Worm (Caenorhabditis elegans) whole organism, L4 larva: ENCODE data around the gene C34C12.8.

Source experiments
- F10B5.3 ChIP-seq: sonication (generic microtip); optimal IDR thresholded peaks from 2 replicates; lab custom pipeline; 2016; ENCODE audit warnings: mild to moderate bottlenecking, missing genetic modification characterization, missing compliant biosample characterization
- F37D6.2 ChIP-seq: sonication (generic microtip); optimal IDR thresholded peaks from 2 replicates; lab custom pipeline; 2016; ENCODE audit warnings: mild to moderate bottlenecking, missing genetic modification characterization, missing compliant biosample characterization
- Y5F2A.4 ChIP-seq: fragments of 200-800 bp; sonication (Bioruptor generic); optimal IDR thresholded peaks from 2 replicates; lab custom pipeline; 2018; ENCODE audit warnings: mild to moderate bottlenecking, missing genetic modification characterization, missing compliant biosample characterization
- aha-1 ChIP-seq: fragments of 150-350 bp; peaks from one replicate; lab custom pipeline; 2014; ENCODE audit warnings: missing biosample characterization, missing genetic modification characterization
- ama-1 ChIP-seq: fragments of 150-350 bp; optimal IDR thresholded peaks from 2 replicates; lab custom pipeline; 2014; ENCODE audit warnings: inconsistent platforms, mixed read lengths
- ceh-44 ChIP-seq: fragments of 200-800 bp; sonication (Bioruptor generic); IDR thresholded peaks from 2 replicates; pipeline ENCODE4 v1.3.6; 2022; ENCODE audit warnings: missing genetic modification reagents, missing genetic modification characterization, missing compliant biosample characterization
- daf-16 ChIP-seq, 3 experiments: sonication (generic microtip); optimal IDR thresholded peaks; 2 replicates each; lab custom pipeline; 2016 to 2017; ENCODE audit warnings: missing genetic modification characterization in 3 of 3, missing genetic modification reagents in 3 of 3, mild to moderate bottlenecking in 2 of 3, missing compliant biosample characterization in 2 of 3, missing biosample characterization in 1 of 3, moderate library complexity in 1 of 3
- dmd-6 ChIP-seq: fragments of 200-800 bp; sonication (Bioruptor generic); IDR thresholded peaks from 2 replicates; pipeline ENCODE4 v1.3.6; 2022; ENCODE audit warnings: missing genetic modification reagents, missing genetic modification characterization, missing compliant biosample characterization
- dmd-8 ChIP-seq: fragments of 200-800 bp; sonication (Bioruptor generic); IDR thresholded peaks from 2 replicates; pipeline ENCODE4 v1.3.6; 2022; ENCODE audit warnings: missing genetic modification characterization, missing compliant biosample characterization
- duxl-1 ChIP-seq: sonication (generic microtip); optimal IDR thresholded peaks from 2 replicates; lab custom pipeline; 2016; ENCODE audit warnings: mild to moderate bottlenecking, missing genetic modification characterization, moderate library complexity, missing compliant biosample characterization; ENCODE audit not compliant: poor library complexity
- dve-1 ChIP-seq: sonication (generic microtip); optimal IDR thresholded peaks from 2 replicates; lab custom pipeline; 2017; ENCODE audit warnings: antibody characterized with exemption, mild to moderate bottlenecking, missing genetic modification characterization, missing compliant biosample characterization; ENCODE audit not compliant: insufficient read depth
- fos-1 ChIP-seq: fragments of 150-350 bp; optimal IDR thresholded peaks from 2 replicates; lab custom pipeline; 2014; ENCODE audit warnings: missing biosample characterization, missing genetic modification characterization
- hlh-11 ChIP-seq: fragments of 200-800 bp; sonication (Bioruptor generic); optimal IDR thresholded peaks from 2 replicates; lab custom pipeline; 2018; ENCODE audit warnings: mild to moderate bottlenecking, missing genetic modification characterization, missing compliant biosample characterization
- hmg-1.1 ChIP-seq: fragments of 200-800 bp; sonication (Bioruptor generic); IDR thresholded peaks from 2 replicates; pipeline ENCODE4 v1.3.6; 2022; ENCODE audit warnings: missing genetic modification reagents, missing genetic modification characterization, missing compliant biosample characterization
- jun-1 ChIP-seq: fragments of 150-350 bp; optimal IDR thresholded peaks from 2 replicates; lab custom pipeline; 2014; ENCODE audit warnings: missing biosample characterization, missing genetic modification reagents, missing genetic modification characterization
- lim-7 ChIP-seq: fragments of 200-800 bp; sonication (Bioruptor generic); IDR thresholded peaks from 2 replicates; pipeline ENCODE4 v1.3.6; 2022; ENCODE audit warnings: missing genetic modification characterization, missing compliant biosample characterization
- lin-15B ChIP-seq: fragments of 150-350 bp; sonication (generic microtip); optimal IDR thresholded peaks from 3 replicates; lab custom pipeline; 2014; ENCODE audit warnings: missing biosample characterization, missing genetic modification characterization
- lin-29 ChIP-seq: fragments of 200-800 bp; sonication (Bioruptor generic); IDR thresholded peaks from 2 replicates; pipeline ENCODE4 v1.3.6; 2022; ENCODE audit warnings: missing genetic modification reagents, missing genetic modification characterization, missing compliant biosample characterization
- lin-39 ChIP-seq: fragments of 150-350 bp; optimal IDR thresholded peaks from 2 replicates; lab custom pipeline; 2014; ENCODE audit warnings: missing biosample characterization, missing genetic modification reagents, missing genetic modification characterization
- lir-3 ChIP-seq: sonication (generic microtip); optimal IDR thresholded peaks from 2 replicates; lab custom pipeline; 2016; ENCODE audit warnings: mild to moderate bottlenecking, missing genetic modification characterization, missing compliant biosample characterization
- madf-5 ChIP-seq, 2 experiments: fragments of 200-800 bp; sonication (Bioruptor generic); IDR thresholded peaks; 2 replicates each; pipeline ENCODE4 v1.3.6; 2022; ENCODE audit warnings: missing compliant biosample characterization in 2 of 2, missing genetic modification characterization in 2 of 2
- madf-9 ChIP-seq: fragments of 200-800 bp; sonication (Bioruptor generic); conservative IDR thresholded peaks from 2 replicates; pipeline ENCODE4 v1.3.6; 2022; ENCODE audit warnings: missing genetic modification reagents, missing genetic modification characterization, missing compliant biosample characterization
- mep-1 ChIP-seq: fragments of 150-350 bp; sonication (generic microtip); optimal IDR thresholded peaks from 3 replicates; lab custom pipeline; 2014; ENCODE audit warnings: missing biosample characterization, missing genetic modification characterization
- mes-2 ChIP-seq: sonication (generic microtip); optimal IDR thresholded peaks from 2 replicates; lab custom pipeline; 2016; ENCODE audit warnings: missing genotype, mild to moderate bottlenecking, missing genetic modification characterization, missing compliant biosample characterization; ENCODE audit not compliant: poor library complexity, severe bottlenecking
- mxl-2 ChIP-seq: fragments of 200-800 bp; sonication (Bioruptor generic); conservative IDR thresholded peaks from 2 replicates; pipeline ENCODE4 v1.3.6; 2022; ENCODE audit warnings: missing genetic modification reagents, missing genetic modification characterization, missing compliant biosample characterization
- nhr-25 ChIP-seq: sonication (generic microtip); optimal IDR thresholded peaks from 2 replicates; lab custom pipeline; 2017; ENCODE audit warnings: missing genetic modification characterization, mild to moderate bottlenecking, missing compliant biosample characterization, antibody characterized with exemption, moderate library complexity, borderline replicate concordance; ENCODE audit not compliant: insufficient read depth
- nhr-28 ChIP-seq: fragments of 150-350 bp; optimal IDR thresholded peaks from 2 replicates; lab custom pipeline; 2014; ENCODE audit warnings: missing biosample characterization, missing genetic modification characterization
- nhr-41 ChIP-seq: fragments of 200-800 bp; sonication (Bioruptor generic); IDR thresholded peaks from 2 replicates; pipeline ENCODE4 v1.3.6; 2022; ENCODE audit warnings: missing genetic modification reagents, missing genetic modification characterization, missing compliant biosample characterization
- nhr-77 ChIP-seq: fragments of 150-350 bp; optimal IDR thresholded peaks from 2 replicates; lab custom pipeline; 2014; ENCODE audit warnings: missing biosample characterization, missing genetic modification characterization
- php-3 ChIP-seq: fragments of 200-800 bp; sonication (Bioruptor generic); IDR thresholded peaks from 2 replicates; pipeline ENCODE4 v1.3.6; 2022; ENCODE audit warnings: missing genetic modification reagents, missing genetic modification characterization, missing compliant biosample characterization
- pqm-1 ChIP-seq: sonication (generic microtip); optimal IDR thresholded peaks from 2 replicates; lab custom pipeline; 2017; ENCODE audit warnings: missing biosample characterization, missing genetic modification characterization
- set-16 ChIP-seq: fragments of 200-800 bp; sonication (Bioruptor generic); IDR thresholded peaks from 2 replicates; pipeline ENCODE4 v1.3.6; 2022; ENCODE audit warnings: missing genetic modification reagents, missing genetic modification characterization, missing compliant biosample characterization
- spr-1 ChIP-seq: sonication (generic microtip); optimal IDR thresholded peaks from 2 replicates; lab custom pipeline; 2016; ENCODE audit warnings: mild to moderate bottlenecking, missing genetic modification characterization, missing compliant biosample characterization
- tag-97 ChIP-seq: fragments of 200-800 bp; sonication (Bioruptor generic); IDR thresholded peaks from 2 replicates; pipeline ENCODE4 v1.3.6; 2022; ENCODE audit warnings: missing genetic modification characterization, missing compliant biosample characterization
- tra-1 ChIP-seq: fragments of 200-800 bp; sonication (Bioruptor generic); IDR thresholded peaks from 2 replicates; pipeline ENCODE4 v1.3.6; 2022; ENCODE audit warnings: missing genetic modification reagents, missing genetic modification characterization, missing compliant biosample characterization
- unc-130 ChIP-seq: sonication (generic microtip); optimal IDR thresholded peaks from 2 replicates; lab custom pipeline; 2016; ENCODE audit warnings: missing genetic modification reagents, missing genetic modification characterization, missing compliant biosample characterization
- unc-39 ChIP-seq: sonication (generic microtip); optimal IDR thresholded peaks from 2 replicates; lab custom pipeline; 2017; ENCODE audit warnings: missing biosample characterization, missing genetic modification characterization
- unc-62 ChIP-seq, 3 experiments: fragments of 150-350 bp in 1 of 3; sonication (generic microtip); optimal IDR thresholded peaks in 2 of 3; peaks in 1 of 3; 1 replicate in 1 of 3; 2 replicates in 2 of 3; lab custom pipeline; 2014 to 2017; ENCODE audit warnings: missing biosample characterization in 3 of 3, missing genetic modification characterization in 3 of 3, missing genetic modification reagents in 3 of 3, missing genotype in 1 of 3
- zag-1 ChIP-seq: fragments of 150-350 bp; optimal IDR thresholded peaks from 2 replicates; lab custom pipeline; 2014; ENCODE audit warnings: missing biosample characterization, missing genetic modification characterization
- zfp-3 ChIP-seq: fragments of 200-800 bp; sonication (Bioruptor generic); conservative IDR thresholded peaks from 2 replicates; pipeline ENCODE4 v1.3.6; 2022; ENCODE audit warnings: missing genetic modification reagents, missing genetic modification characterization, missing compliant biosample characterization
- ztf-11 ChIP-seq: fragments of 150-350 bp; optimal IDR thresholded peaks from 2 replicates; lab custom pipeline; 2014; ENCODE audit warnings: missing biosample characterization, missing genetic modification characterization

C34C12.8 gene

DNA sequence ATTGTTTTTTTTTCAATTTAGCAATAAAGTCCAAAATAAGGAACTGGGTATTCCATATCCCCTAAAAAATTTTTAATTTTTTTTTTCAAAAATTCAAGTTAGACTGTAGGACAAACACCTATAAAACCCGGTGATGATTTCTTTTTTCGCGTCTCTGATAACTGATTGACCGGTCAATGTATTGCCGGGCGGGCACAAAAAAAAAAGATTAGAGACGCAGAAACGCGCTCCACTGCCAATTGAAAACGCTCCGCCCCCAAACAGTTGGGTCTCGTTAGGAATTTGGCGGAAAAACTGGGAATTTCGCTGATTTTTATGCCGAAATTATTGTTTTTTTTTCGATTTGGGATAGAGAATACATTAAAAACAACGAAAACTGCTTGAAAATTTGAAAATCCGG, 8.2 kb downstream of the C34C12.8 start:
- TF ChIP-seq dmd-6 (GFP tag; lab: Robert Waterston, UW) (peak; percentile 20; the same call in 1 of the 2 replicates), hlh-11 (tag; lab: Kevin White, UChicago) (peak; percentile 33), pqm-1 (tag; lab: Kevin White, UChicago) (peak; percentile 30), mep-1 (tag; lab: Kevin White, UChicago) (no peak), nhr-28 (tag; lab: Kevin White, UChicago) (peak; percentile 36), dve-1 (tag; lab: Kevin White, UChicago) (peak; percentile 5), aha-1 (tag; lab: Kevin White, UChicago) (peak; percentile 62), unc-39 (tag; lab: Kevin White, UChicago) (no peak)

DNA sequence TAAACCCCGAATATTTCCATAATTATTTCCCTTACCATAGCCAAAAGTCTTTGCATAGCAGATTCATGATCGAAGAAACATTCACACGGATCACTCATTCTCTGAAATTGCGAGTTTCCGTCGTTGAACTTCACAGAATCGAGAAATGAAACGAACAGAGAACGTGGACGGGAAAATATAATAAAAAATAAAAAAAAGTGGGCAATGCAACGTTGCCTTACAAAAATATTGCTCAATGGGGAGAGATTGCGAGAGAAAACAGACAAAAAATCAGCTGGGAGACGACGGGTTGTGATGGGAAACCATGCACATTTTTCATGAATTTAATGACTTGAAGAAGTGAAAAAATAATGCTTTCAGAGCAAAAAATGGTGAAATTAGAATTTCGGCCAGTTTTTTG, 9.4 kb downstream of the C34C12.8 start, which contains the start of gene smim-14:
TSS of gene smim-14 (minus strand) at position 101 of the 400 bp plus-strand sequence.
- TF ChIP-seq zfp-3 (no peak), mes-2 (tag; lab: Kevin White, UChicago) (peak; percentile 29), daf-16 (GFP tag; optimal IDR thresholded peaks at IDR 0.05; lab: Kevin White, UChicago) (no peak), daf-16 (tag; optimal IDR thresholded peaks at IDR 0.05; lab: Kevin White, UChicago) (peak; percentile 34)
- TF ChIP-seq, all 104 proteins: peak for 2

DNA sequence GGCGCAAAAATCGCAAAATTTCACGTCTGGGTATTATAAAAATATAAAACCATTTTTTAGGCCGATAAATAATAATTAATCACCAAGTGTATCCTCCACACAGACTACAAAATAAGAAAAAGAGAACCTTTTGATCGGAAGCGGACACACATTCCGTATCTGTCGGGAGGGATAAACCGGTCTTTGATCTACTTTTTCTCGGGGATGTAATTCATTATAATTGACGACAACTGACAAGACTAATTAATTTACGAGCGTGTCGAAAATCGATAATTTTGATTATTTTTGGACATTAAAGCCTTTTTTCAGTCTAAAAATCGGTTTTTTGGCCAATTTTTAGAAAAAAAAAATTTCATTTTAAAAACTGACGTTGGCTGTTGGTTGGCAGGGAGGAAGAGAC, 10.2 kb downstream of the C34C12.8 start:
- TF ChIP-seq madf-5 (GFP tag; IDR thresholded peaks at IDR 0.05; lab: Robert Waterston, UW) (no peak), mxl-2 (no peak), php-3 (GFP tag; lab: Robert Waterston, UW) (0 out of 2 replicates have a peak, but pooled peaks have one; percentile 28), tra-1 (GFP tag; lab: Robert Waterston, UW) (0 out of 2 replicates have a peak, but pooled peaks have one; percentile 30), unc-130 (no peak), nhr-28 (tag; lab: Kevin White, UChicago) (peak; percentile 97), unc-62 (GFP tag; optimal IDR thresholded peaks at IDR 0.05 in 1 of 2; lab: Kevin White, UChicago) (peak in 1 of 2 experiments; percentile 79), unc-62 (tag; optimal IDR thresholded peaks at IDR 0.05; lab: Kevin White, UChicago) (no peak), nhr-41 (no peak), ceh-44 (GFP tag; lab: Robert Waterston, UW) (no peak), hlh-11 (tag; lab: Kevin White, UChicago) (peak; percentile 40)

DNA sequence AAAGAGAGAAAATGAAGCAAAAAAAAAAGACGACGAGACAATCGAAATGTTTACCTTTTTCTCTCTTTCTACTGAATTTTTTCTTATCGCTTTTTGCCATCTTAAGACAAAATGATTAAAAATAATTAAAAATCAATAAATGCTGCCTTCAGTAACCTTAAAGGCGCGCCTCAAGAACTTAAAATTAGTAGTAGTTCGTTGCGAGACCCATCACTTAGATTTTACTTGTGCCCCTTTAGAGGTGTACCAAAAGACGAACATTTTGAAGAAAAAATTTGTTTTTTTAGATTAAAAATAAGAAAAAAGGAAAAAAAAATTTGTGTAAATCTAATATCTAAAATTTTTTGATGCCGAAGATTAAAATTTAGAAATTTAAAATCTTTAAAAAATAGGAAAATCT, 10.8 kb downstream of the C34C12.8 start:
- TF ChIP-seq zag-1 (tag; lab: Kevin White, UChicago), result no peak
- TF ChIP-seq lin-29 (GFP tag; lab: Robert Waterston, UW), result no peak
- TF ChIP-seq lim-7 (GFP tag; lab: Robert Waterston, UW), result no peak
- no peak for TF ChIP-seq nhr-25 (tag; lab: Kevin White, UChicago)
- TF ChIP-seq daf-16 (GFP tag; optimal IDR thresholded peaks at IDR 0.05; lab: Kevin White, UChicago), result no peak
- peak; percentile 12 for TF ChIP-seq daf-16 (tag; optimal IDR thresholded peaks at IDR 0.05; lab: Kevin White, UChicago)
- TF ChIP-seq hmg-1.1 (GFP tag; lab: Robert Waterston, UW), result no peak

DNA sequence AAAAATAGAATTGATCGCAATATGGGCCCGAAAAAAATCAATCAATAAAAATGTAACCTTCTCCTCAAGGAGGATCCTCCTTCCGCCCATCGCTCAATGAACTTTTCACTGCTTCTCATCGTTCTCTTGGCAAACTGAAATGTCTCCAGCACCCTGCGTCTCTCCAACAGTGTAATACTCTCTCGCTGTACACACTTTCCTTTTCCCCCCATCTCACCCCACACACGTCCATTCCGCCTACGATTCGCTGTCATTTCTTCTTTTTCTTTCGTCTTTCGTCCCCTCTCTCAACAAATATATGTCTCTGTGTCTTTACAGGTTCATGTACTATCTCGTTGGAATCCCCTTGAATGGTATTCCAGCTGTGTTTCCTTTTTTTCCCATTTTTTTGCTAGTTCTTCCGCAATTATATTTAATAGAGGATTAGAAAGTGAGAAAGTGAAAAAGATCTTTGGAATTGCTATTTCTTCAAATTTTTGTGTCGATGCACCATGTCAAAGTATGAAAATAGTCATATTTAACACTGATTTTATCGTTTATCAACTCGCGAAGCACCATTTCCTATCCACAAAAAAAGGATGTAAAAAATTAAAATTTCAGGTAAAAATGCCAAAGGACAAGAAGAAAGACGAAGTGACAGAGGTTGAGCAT, 11.3 kb downstream of the C34C12.8 start, which contains the start of gene rsu-1:
TSS of gene rsu-1 (plus strand) at position 601 of the 651 bp plus-strand sequence.
- TF ChIP-seq dmd-8 (GFP tag; lab: Robert Waterston, UW) (no peak), set-16 (GFP tag; lab: Robert Waterston, UW) (no peak), spr-1 (tag; lab: Kevin White, UChicago) (peak; percentile 68), Y5F2A.4 (GFP tag; lab: Kevin White, UChicago) (no peak), madf-9 (GFP tag; lab: Robert Waterston, UW) (no peak), jun-1 (no peak), nhr-77 (tag; lab: Kevin White, UChicago) (no peak), lir-3 (no peak), madf-5 (GFP tag; IDR thresholded peaks at IDR 0.05; lab: Robert Waterston, UW) (no peak), F10B5.3 (tag; lab: Kevin White, UChicago) (no peak), F37D6.2 (tag; lab: Kevin White, UChicago) (no peak), lin-15B (tag; lab: Kevin White, UChicago) (no peak), ztf-11 (tag; lab: Kevin White, UChicago) (no peak), tag-97 (GFP tag; lab: Robert Waterston, UW) (no peak), fos-1 (tag; lab: Kevin White, UChicago) (no peak), mep-1 (tag; lab: Kevin White, UChicago) (peak; percentile 77), lin-39 (tag; lab: Kevin White, UChicago) (no peak), duxl-1 (peak; percentile 26), aha-1 (tag; lab: Kevin White, UChicago) (peak; percentile 72), ama-1 (lab: Kevin White, UChicago) (no peak), mxl-2 (no peak)
